Fruit fly (Drosophila melanogaster): Measurements from ENCODE around the gene Acp76A.

Acp76A gene

DNA sequence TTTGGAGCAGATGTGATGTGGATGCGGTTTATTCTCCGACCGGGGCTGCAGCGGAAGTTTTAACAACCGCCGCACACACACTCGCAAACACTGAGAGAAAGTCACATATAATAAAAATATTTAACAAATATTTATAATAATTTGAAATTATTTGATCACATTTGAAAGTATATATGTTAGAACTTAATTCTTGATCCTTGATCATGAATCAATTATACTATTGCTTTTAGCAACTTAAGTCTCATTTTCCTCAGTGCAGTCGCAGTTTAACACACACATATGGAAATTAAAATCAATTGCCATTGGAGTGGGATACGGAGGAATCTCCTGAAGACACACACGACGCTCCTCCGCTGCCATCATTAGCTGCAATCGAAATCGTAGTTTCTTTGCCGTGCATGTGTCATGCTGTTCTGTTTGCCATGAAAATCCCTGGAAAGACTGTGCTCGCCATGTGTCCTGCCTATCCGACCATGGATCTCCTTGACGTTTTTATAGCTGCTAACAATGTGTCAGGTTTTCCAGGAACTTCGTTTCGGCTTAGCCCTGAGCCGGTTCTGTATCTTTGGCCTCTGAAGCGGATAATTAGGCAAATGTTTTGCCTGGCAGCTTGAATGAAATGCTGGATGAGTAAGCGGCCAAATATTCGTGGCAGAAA, 18.5 kb downstream of the Acp76A start:
- TF ChIP-seq cic (GFP tag; optimal IDR thresholded peaks at IDR 0.05) = no peak
- no peak for TF ChIP-seq CG7045 (GFP tag; optimal IDR thresholded peaks at IDR 0.05)
- no peak for TF ChIP-seq CG7101 (tag; optimal IDR thresholded peaks at IDR 0.05)
- TF ChIP-seq toe (GFP tag; optimal IDR thresholded peaks at IDR 0.05) = no peak
- TF ChIP-seq kay (GFP tag; ENCODE audit: borderline replicate concordance) = no peak
- TF ChIP-seq Clk (GFP tag; optimal IDR thresholded peaks at IDR 0.05) = no peak
- TF ChIP-seq CG5204 (GFP tag; optimal IDR thresholded peaks at IDR 0.05) = no peak
- no peak for TF ChIP-seq CG12768 (GFP tag; optimal IDR thresholded peaks at IDR 0.05)
- no peak for TF ChIP-seq pad (GFP tag; optimal IDR thresholded peaks at IDR 0.05)
- no peak for TF ChIP-seq Mnt (GFP tag; optimal IDR thresholded peaks at IDR 0.05)
- TF ChIP-seq CG33017 (tag; optimal IDR thresholded peaks at IDR 0.05) = no peak
- TF ChIP-seq Hr96 (GFP tag; optimal IDR thresholded peaks at IDR 0.05) = no peak
- no peak for TF ChIP-seq CG14711 (tag; optimal IDR thresholded peaks at IDR 0.05)

DNA sequence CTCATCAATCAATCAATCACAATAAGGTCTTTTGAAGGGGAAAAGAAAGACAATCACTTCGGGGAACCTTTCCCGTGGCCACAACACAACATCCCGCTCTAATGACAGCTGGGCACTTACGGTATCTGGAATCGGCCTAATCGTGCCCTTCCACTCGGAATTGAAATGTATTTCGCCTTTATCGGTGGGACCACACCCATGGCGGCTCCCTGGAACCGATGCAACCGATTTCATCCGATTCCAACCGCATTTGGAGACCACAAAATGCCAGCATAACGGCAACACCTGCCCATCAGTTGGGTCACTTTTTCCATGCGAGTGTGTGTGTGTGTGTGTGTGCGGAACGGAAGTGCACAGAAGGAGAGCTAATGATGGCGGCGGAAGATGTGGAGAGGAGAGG, 19.1 kb downstream of the Acp76A start:
- no peak for TF ChIP-seq CG14711 (tag; optimal IDR thresholded peaks at IDR 0.05)
- no peak for TF ChIP-seq kay (GFP tag; ENCODE audit: borderline replicate concordance)
- no peak for TF ChIP-seq CG7101 (tag; optimal IDR thresholded peaks at IDR 0.05)
- TF ChIP-seq Mnt (GFP tag; optimal IDR thresholded peaks at IDR 0.05) = no peak
- no peak for TF ChIP-seq Crg-1 (GFP tag; optimal IDR thresholded peaks at IDR 0.05)

DNA sequence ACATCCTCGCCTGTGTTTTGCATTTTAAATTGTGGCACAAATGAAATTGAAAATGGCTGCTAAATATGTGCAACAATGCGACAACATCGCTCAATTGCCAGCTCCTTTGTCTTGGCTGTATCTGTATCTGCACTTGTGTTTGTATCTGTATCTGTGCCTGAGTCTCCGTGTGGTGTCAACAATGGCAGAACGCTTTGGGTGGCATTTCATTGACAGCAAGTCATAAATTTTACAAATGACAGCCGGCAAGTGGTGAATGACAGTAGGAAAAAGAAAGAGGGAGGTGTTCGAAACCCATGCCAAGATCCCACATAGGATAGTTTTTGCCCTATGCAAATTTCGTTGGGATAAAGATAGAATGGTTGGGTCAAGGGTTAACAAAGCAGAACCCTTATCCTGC, 20.0 kb downstream of the Acp76A start:
- TF ChIP-seq CG1620 (GFP tag; optimal IDR thresholded peaks at IDR 0.05) (no peak), pad (GFP tag; optimal IDR thresholded peaks at IDR 0.05) (no peak), bab1 (GFP tag; optimal IDR thresholded peaks at IDR 0.05) (no peak), CG7045 (GFP tag; optimal IDR thresholded peaks at IDR 0.05) (no peak), cic (GFP tag; optimal IDR thresholded peaks at IDR 0.05) (no peak), Hr96 (GFP tag; optimal IDR thresholded peaks at IDR 0.05) (no peak), Mnt (GFP tag; optimal IDR thresholded peaks at IDR 0.05) (no peak), Clk (GFP tag; optimal IDR thresholded peaks at IDR 0.05) (no peak), tj (GFP tag; optimal IDR thresholded peaks at IDR 0.05) (no peak), CG11617 (GFP tag; optimal IDR thresholded peaks at IDR 0.05) (no peak), toe (GFP tag; optimal IDR thresholded peaks at IDR 0.05) (no peak), Crg-1 (GFP tag; optimal IDR thresholded peaks at IDR 0.05) (no peak)

DNA sequence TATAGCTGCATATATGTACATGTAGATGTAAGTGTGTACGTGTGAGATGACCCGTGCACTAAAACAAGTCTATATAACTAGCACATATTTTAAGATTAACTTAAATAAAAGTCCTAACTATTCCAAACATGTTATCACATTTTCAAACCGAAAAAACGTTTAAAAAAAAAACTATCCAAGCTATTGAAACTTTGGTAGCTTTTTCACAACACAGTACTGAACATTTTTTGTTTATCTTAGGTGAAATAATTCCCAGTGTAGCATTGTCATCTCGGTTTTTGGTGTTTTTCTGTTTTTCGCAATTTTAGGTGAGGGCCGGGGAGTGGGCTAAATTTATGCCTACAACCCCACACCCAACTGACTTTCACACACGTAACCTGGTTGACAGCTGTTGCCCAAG, 24.7 kb downstream of the Acp76A start:
- TF ChIP-seq CG7101 (tag; optimal IDR thresholded peaks at IDR 0.05) = no peak
- no peak for TF ChIP-seq CG5204 (GFP tag; optimal IDR thresholded peaks at IDR 0.05)
- no peak for TF ChIP-seq tj (GFP tag; optimal IDR thresholded peaks at IDR 0.05)
- no peak for TF ChIP-seq toe (GFP tag; optimal IDR thresholded peaks at IDR 0.05)
- TF ChIP-seq bab1 (GFP tag; optimal IDR thresholded peaks at IDR 0.05) = no peak
- no peak for TF ChIP-seq Hr96 (GFP tag; optimal IDR thresholded peaks at IDR 0.05)
- TF ChIP-seq Mnt (GFP tag; optimal IDR thresholded peaks at IDR 0.05) = no peak
- no peak for TF ChIP-seq ovo (GFP tag; optimal IDR thresholded peaks at IDR 0.05)
- TF ChIP-seq CG11617 (GFP tag; optimal IDR thresholded peaks at IDR 0.05) = no peak
- TF ChIP-seq CG1620 (GFP tag; optimal IDR thresholded peaks at IDR 0.05) = no peak
- no peak for TF ChIP-seq CG12768 (GFP tag; optimal IDR thresholded peaks at IDR 0.05)
- no peak for TF ChIP-seq Crg-1 (GFP tag; optimal IDR thresholded peaks at IDR 0.05)
- no peak for TF ChIP-seq kay (GFP tag; ENCODE audit: borderline replicate concordance)
- TF ChIP-seq CG7045 (GFP tag; optimal IDR thresholded peaks at IDR 0.05) = no peak
- no peak for TF ChIP-seq CG33017 (tag; optimal IDR thresholded peaks at IDR 0.05)
- TF ChIP-seq cic (GFP tag; optimal IDR thresholded peaks at IDR 0.05) = no peak
- TF ChIP-seq Clk (GFP tag; optimal IDR thresholded peaks at IDR 0.05) = no peak
- no peak for TF ChIP-seq CG14711 (tag; optimal IDR thresholded peaks at IDR 0.05)
- TF ChIP-seq cnc (optimal IDR thresholded peaks at IDR 0.05) = no peak
- no peak for TF ChIP-seq pad (GFP tag; optimal IDR thresholded peaks at IDR 0.05)

DNA sequence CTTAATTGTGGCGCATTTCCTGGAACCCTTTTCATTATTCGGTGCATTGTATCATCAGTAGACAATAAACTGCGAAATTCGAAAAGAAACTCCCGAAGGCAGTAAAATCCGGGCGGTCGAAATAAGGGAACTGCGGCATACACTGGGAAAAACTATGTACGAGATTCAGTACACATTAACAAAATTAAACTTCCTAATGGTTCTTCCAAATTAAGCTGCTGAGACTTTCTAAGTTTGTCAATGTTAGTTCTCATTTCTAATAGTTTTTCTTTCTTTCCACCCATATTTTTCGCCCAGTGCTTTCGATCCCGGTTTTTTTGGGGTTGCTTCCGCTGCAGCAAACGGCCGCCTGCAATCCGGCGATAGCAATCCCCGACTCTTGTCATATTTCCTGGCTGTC, 27.0 kb downstream of the Acp76A start:
- no peak for TF ChIP-seq CG1620 (GFP tag; optimal IDR thresholded peaks at IDR 0.05)
- TF ChIP-seq Crg-1 (GFP tag; optimal IDR thresholded peaks at IDR 0.05) = no peak
- TF ChIP-seq Mnt (GFP tag; optimal IDR thresholded peaks at IDR 0.05) = no peak
- no peak for TF ChIP-seq toe (GFP tag; optimal IDR thresholded peaks at IDR 0.05)
- TF ChIP-seq CG11617 (GFP tag; optimal IDR thresholded peaks at IDR 0.05) = no peak
- no peak for TF ChIP-seq cic (GFP tag; optimal IDR thresholded peaks at IDR 0.05)
- no peak for TF ChIP-seq CG12768 (GFP tag; optimal IDR thresholded peaks at IDR 0.05)
- TF ChIP-seq Hr96 (GFP tag; optimal IDR thresholded peaks at IDR 0.05) = no peak
- TF ChIP-seq cnc (optimal IDR thresholded peaks at IDR 0.05) = no peak
- TF ChIP-seq CG14711 (tag; optimal IDR thresholded peaks at IDR 0.05) = no peak
- TF ChIP-seq bab1 (GFP tag; optimal IDR thresholded peaks at IDR 0.05) = no peak
- no peak for TF ChIP-seq CG7045 (GFP tag; optimal IDR thresholded peaks at IDR 0.05)
- TF ChIP-seq CG33017 (tag; optimal IDR thresholded peaks at IDR 0.05) = no peak
- TF ChIP-seq ovo (GFP tag; optimal IDR thresholded peaks at IDR 0.05) = no peak

DNA sequence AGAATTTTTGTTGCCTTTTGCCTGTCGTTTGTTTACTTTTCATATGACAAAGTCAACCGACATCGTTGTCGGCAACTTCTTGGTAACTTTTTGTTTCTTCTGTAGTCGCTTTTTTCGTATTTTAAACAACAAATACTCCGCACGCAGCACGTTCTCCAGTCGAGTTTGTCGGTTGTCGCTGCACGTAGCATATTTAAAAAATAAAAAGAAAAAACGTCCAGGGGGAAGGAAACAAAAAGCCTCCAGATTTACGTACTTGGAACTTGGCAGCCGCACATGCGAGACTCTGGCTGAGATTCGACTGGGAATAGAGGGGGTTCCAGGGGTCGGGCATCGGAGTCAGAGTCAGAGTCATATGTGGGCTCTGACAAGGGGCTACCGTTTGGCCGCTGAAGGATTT, 30.1 kb downstream of the Acp76A start:
- no peak for TF ChIP-seq CG11617 (GFP tag; optimal IDR thresholded peaks at IDR 0.05)
- TF ChIP-seq tj (GFP tag; optimal IDR thresholded peaks at IDR 0.05) = no peak
- no peak for TF ChIP-seq CG12768 (GFP tag; optimal IDR thresholded peaks at IDR 0.05)
- TF ChIP-seq Mnt (GFP tag; optimal IDR thresholded peaks at IDR 0.05) = no peak
- TF ChIP-seq CG7045 (GFP tag; optimal IDR thresholded peaks at IDR 0.05) = no peak
- TF ChIP-seq toe (GFP tag; optimal IDR thresholded peaks at IDR 0.05) = no peak
- TF ChIP-seq bab1 (GFP tag; optimal IDR thresholded peaks at IDR 0.05) = no peak
- TF ChIP-seq cnc (optimal IDR thresholded peaks at IDR 0.05) = no peak
- no peak for TF ChIP-seq pad (GFP tag; optimal IDR thresholded peaks at IDR 0.05)
- TF ChIP-seq CG5204 (GFP tag; optimal IDR thresholded peaks at IDR 0.05) = no peak
- TF ChIP-seq CG33017 (tag; optimal IDR thresholded peaks at IDR 0.05) = no peak
- TF ChIP-seq kay (GFP tag; ENCODE audit: borderline replicate concordance) = no peak
- TF ChIP-seq CG14711 (tag; optimal IDR thresholded peaks at IDR 0.05) = no peak
